Fruit fly (Drosophila melanogaster) whole organism, embryonic: ENCODE results near the gene CG13659.

Experiments
- Bgb ChIP-seq: fragments of 200-800 bp; sonication (Bioruptor generic); IDR thresholded peaks from 2 replicates; pipeline ENCODE4 v1.3.6; 2022; ENCODE audit warnings: missing biosample characterization, missing genetic modification characterization; ENCODE audit not compliant: partially characterized antibody
- BtbVII ChIP-seq: fragments of 200-800 bp; sonication (Bioruptor generic); optimal IDR thresholded peaks from 3 replicates; lab custom pipeline; 2017; ENCODE audit warnings: missing biosample characterization, mild to moderate bottlenecking, missing genetic modification characterization
- CG10565 ChIP-seq: fragments of 200-800 bp; sonication (Bioruptor generic); optimal IDR thresholded peaks from 3 replicates; lab custom pipeline; 2016; ENCODE audit warnings: missing biosample characterization, mild to moderate bottlenecking, missing genetic modification characterization
- CG12219 ChIP-seq: fragments of 200-800 bp; sonication (Bioruptor generic); optimal IDR thresholded peaks from 3 replicates; lab custom pipeline; 2018; ENCODE audit warnings: missing biosample characterization, mild to moderate bottlenecking, missing genetic modification characterization
- CG12299 ChIP-seq: fragments of 200-800 bp; sonication (Bioruptor generic); optimal IDR thresholded peaks from 2 replicates; lab custom pipeline; 2018; ENCODE audit warnings: missing biosample characterization, mild to moderate bottlenecking, missing genetic modification characterization
- CG17385 ChIP-seq: fragments of 200-800 bp; sonication (Bioruptor generic); optimal IDR thresholded peaks from 3 replicates; lab custom pipeline; 2018; ENCODE audit warnings: missing biosample characterization, mild to moderate bottlenecking, missing genetic modification characterization
- CG1832 ChIP-seq: fragments of 200-800 bp; sonication (Bioruptor generic); optimal IDR thresholded peaks from 2 replicates; lab custom pipeline; 2017; ENCODE audit warnings: missing biosample characterization, mild to moderate bottlenecking, missing genetic modification characterization, inconsistent platforms
- CG18476 ChIP-seq: fragments of 200-800 bp; sonication (Bioruptor generic); optimal IDR thresholded peaks from 2 replicates; lab custom pipeline; 2016; ENCODE audit warnings: missing biosample characterization, mild to moderate bottlenecking, missing genetic modification characterization
- CG18619 ChIP-seq: fragments of 200-800 bp; sonication (Bioruptor generic); optimal IDR thresholded peaks from 3 replicates; lab custom pipeline; 2017; ENCODE audit warnings: missing biosample characterization, mild to moderate bottlenecking, missing genetic modification characterization
- CG2202 ChIP-seq: fragments of 200-800 bp; sonication (Bioruptor generic); optimal IDR thresholded peaks from 2 replicates; lab custom pipeline; 2018; ENCODE audit warnings: missing biosample characterization, mild to moderate bottlenecking, missing genetic modification characterization
- CG2678 ChIP-seq: fragments of 200-800 bp; sonication (Bioruptor generic); optimal IDR thresholded peaks from 3 replicates; lab custom pipeline; 2019; ENCODE audit warnings: missing biosample characterization, mild to moderate bottlenecking, missing genetic modification characterization, moderate library complexity
- CG2875 ChIP-seq: fragments of 200-800 bp; sonication (Bioruptor generic); optimal IDR thresholded peaks from 2 replicates; lab custom pipeline; 2017; ENCODE audit warnings: missing biosample characterization, mild to moderate bottlenecking, missing genetic modification characterization, missing genetic modification reagents
- CG32772 ChIP-seq: fragments of 200-800 bp; sonication (Bioruptor generic); IDR thresholded peaks from 2 replicates; pipeline ENCODE4 v1.3.6; 2022; ENCODE audit warnings: missing biosample characterization, missing genetic modification characterization
- CG33557 ChIP-seq: fragments of 200-800 bp; sonication (Bioruptor generic); optimal IDR thresholded peaks from 2 replicates; lab custom pipeline; 2019; ENCODE audit warnings: missing biosample characterization, mild to moderate bottlenecking, missing genetic modification characterization, moderate library complexity
- CG34224 ChIP-seq: fragments of 200-800 bp; sonication (Bioruptor generic); IDR thresholded peaks from 3 replicates; pipeline ENCODE4 v1.3.6; 2022; ENCODE audit warnings: missing biosample characterization, missing genetic modification characterization; ENCODE audit not compliant: partially characterized antibody
- CG34422 ChIP-seq: fragments of 200-800 bp; sonication (Bioruptor generic); IDR thresholded peaks from 3 replicates; pipeline ENCODE4 v1.3.6; 2022; ENCODE audit warnings: missing biosample characterization, missing genetic modification characterization
- CG3726 ChIP-seq: fragments of 200-800 bp; sonication (Bioruptor generic); IDR thresholded peaks from 3 replicates; pipeline ENCODE4, ENCODE4 v1.3.6; 2022; ENCODE audit warnings: missing biosample characterization, missing genetic modification characterization
- CG42726 ChIP-seq: fragments of 200-800 bp; sonication (Bioruptor generic); IDR thresholded peaks from 2 replicates; pipeline ENCODE4 v1.3.6; 2022; ENCODE audit warnings: missing biosample characterization, missing genetic modification characterization; ENCODE audit not compliant: partially characterized antibody
- CG4328 ChIP-seq: fragments of 200-800 bp; sonication (Bioruptor generic); optimal IDR thresholded peaks from 3 replicates; lab custom pipeline; 2017; ENCODE audit warnings: missing biosample characterization, missing genetic modification reagents, missing genetic modification characterization
- CG4360 ChIP-seq: fragments of 200-800 bp; sonication (Bioruptor generic); IDR thresholded peaks from 2 replicates; pipeline ENCODE4 v1.3.6; 2022; ENCODE audit warnings: missing biosample characterization, missing genetic modification characterization
- CG6272 ChIP-seq: fragments of 200-800 bp; sonication (Bioruptor generic); IDR thresholded peaks from 2 replicates; pipeline ENCODE4 v1.3.6; 2022; ENCODE audit warnings: missing biosample characterization, missing genetic modification characterization
- CG7372 ChIP-seq: fragments of 200-800 bp; sonication (Bioruptor generic); IDR thresholded peaks from 2 replicates; pipeline ENCODE4 v1.3.6; 2022; ENCODE audit warnings: missing biosample characterization, missing genetic modification characterization
- CG8290 ChIP-seq, 3 experiments: fragments of 200-800 bp; sonication (Bioruptor generic); optimal IDR thresholded peaks; 2 replicates each; lab custom pipeline; 2016 to 2019; ENCODE audit warnings: missing biosample characterization in 3 of 3, missing genetic modification characterization in 3 of 3, mild to moderate bottlenecking in 2 of 3, moderate library complexity in 1 of 3
- CG8388 ChIP-seq: fragments of 200-800 bp; sonication (Bioruptor generic); optimal IDR thresholded peaks from 2 replicates; lab custom pipeline; 2019; ENCODE audit warnings: missing biosample characterization, mild to moderate bottlenecking, missing genetic modification characterization, moderate library complexity
- CG8765 ChIP-seq: fragments of 200-800 bp; sonication (Bioruptor generic); IDR thresholded peaks from 2 replicates; pipeline ENCODE4 v1.3.6; 2022; ENCODE audit warnings: missing biosample characterization, missing genetic modification characterization
- CoRest ChIP-seq: fragments of 200-800 bp; sonication (Bioruptor generic); optimal IDR thresholded peaks from 3 replicates; lab custom pipeline; 2018; ENCODE audit warnings: missing biosample characterization, mild to moderate bottlenecking, missing genetic modification characterization, moderate library complexity
- Dip3 ChIP-seq: fragments of 200-800 bp; sonication (Bioruptor generic); optimal IDR thresholded peaks from 3 replicates; lab custom pipeline; 2016; ENCODE audit warnings: missing biosample characterization, missing genetic modification characterization
- Drgx ChIP-seq: fragments of 200-800 bp; sonication (Bioruptor generic); IDR thresholded peaks from 2 replicates; pipeline ENCODE4 v1.3.6; 2022; ENCODE audit warnings: missing biosample characterization, missing genetic modification characterization
- Gug ChIP-seq: fragments of 200-800 bp; sonication (Bioruptor generic); IDR thresholded peaks from 4 replicates; pipeline ENCODE4 v1.3.6; 2022; ENCODE audit warnings: missing biosample characterization, missing genetic modification characterization
- Jarid2 ChIP-seq: fragments of 200-800 bp; sonication (Bioruptor generic); optimal IDR thresholded peaks from 3 replicates; lab custom pipeline; 2017; ENCODE audit warnings: mild to moderate bottlenecking, missing biosample characterization, missing genetic modification reagents, missing genetic modification characterization
- Lhr ChIP-seq: fragments of 200-800 bp; sonication (Bioruptor generic); optimal IDR thresholded peaks from 3 replicates; lab custom pipeline; 2017; ENCODE audit warnings: mild to moderate bottlenecking, missing biosample characterization, missing genetic modification reagents, missing genetic modification characterization
- NFAT ChIP-seq: fragments of 200-800 bp; sonication (Bioruptor generic); IDR thresholded peaks from 2 replicates; pipeline ENCODE4 v1.3.6; 2022; ENCODE audit warnings: missing biosample characterization, missing genetic modification characterization
- Nf-YA ChIP-seq: fragments of 200-800 bp; sonication (Bioruptor generic); IDR thresholded peaks from 2 replicates; pipeline ENCODE4 v1.3.6; 2022; ENCODE audit warnings: missing biosample characterization, missing genetic modification characterization
- Taf1 ChIP-seq: fragments of 200-800 bp; sonication (Bioruptor generic); IDR thresholded peaks from 2 replicates; pipeline ENCODE4 v1.3.6; 2022; ENCODE audit warnings: missing biosample characterization, missing genetic modification characterization
- ato ChIP-seq: fragments of 200-800 bp; sonication (Bioruptor generic); IDR thresholded peaks from 2 replicates; pipeline ENCODE4 v1.3.6; 2022; ENCODE audit warnings: missing biosample characterization, missing genetic modification characterization; ENCODE audit not compliant: partially characterized antibody
- caup ChIP-seq: fragments of 200-800 bp; sonication (Bioruptor generic); optimal IDR thresholded peaks from 3 replicates; lab custom pipeline; 2017; ENCODE audit warnings: missing biosample characterization, mild to moderate bottlenecking, missing genetic modification characterization, moderate library complexity; ENCODE audit not compliant: severe bottlenecking
- croc ChIP-seq: fragments of 200-800 bp; sonication (Bioruptor generic); conservative IDR thresholded peaks from 3 replicates; pipeline ENCODE4 v1.3.6; 2022; ENCODE audit warnings: missing biosample characterization, missing genetic modification characterization
- cwo ChIP-seq: fragments of 200-800 bp; sonication (Bioruptor generic); optimal IDR thresholded peaks from 3 replicates; lab custom pipeline; 2017; ENCODE audit warnings: missing biosample characterization, missing genetic modification characterization, mild to moderate bottlenecking, moderate library complexity, missing genetic modification reagents
- dati ChIP-seq: fragments of 200-800 bp; sonication (Bioruptor generic); IDR thresholded peaks from 2 replicates; pipeline ENCODE4 v1.3.6; 2022; ENCODE audit warnings: missing biosample characterization, missing genetic modification characterization
- dmrt11E ChIP-seq: fragments of 200-800 bp; sonication (Bioruptor generic); optimal IDR thresholded peaks from 3 replicates; lab custom pipeline; 2018; ENCODE audit warnings: missing biosample characterization, mild to moderate bottlenecking, missing genetic modification characterization, moderate library complexity
- esg ChIP-seq: fragments of 200-800 bp; sonication (Bioruptor generic); conservative IDR thresholded peaks from 2 replicates; pipeline ENCODE4 v1.3.6; 2022; ENCODE audit warnings: missing biosample characterization, missing genetic modification characterization
- exex ChIP-seq: fragments of 200-800 bp; sonication (Bioruptor generic); optimal IDR thresholded peaks from 4 replicates; lab custom pipeline; 2018; ENCODE audit warnings: missing biosample characterization, mild to moderate bottlenecking, missing genetic modification characterization, moderate library complexity
- lbe ChIP-seq: fragments of 200-800 bp; sonication (Bioruptor generic); optimal IDR thresholded peaks from 2 replicates; lab custom pipeline; 2016; ENCODE audit warnings: missing biosample characterization, mild to moderate bottlenecking, missing genetic modification characterization
- pb ChIP-seq: fragments of 200-800 bp; sonication (Bioruptor generic); optimal IDR thresholded peaks from 3 replicates; lab custom pipeline; 2016; ENCODE audit warnings: missing biosample characterization, missing genetic modification characterization
- scrt ChIP-seq: fragments of 200-800 bp; sonication (Bioruptor generic); optimal IDR thresholded peaks from 2 replicates; lab custom pipeline; 2018; ENCODE audit warnings: missing biosample characterization, mild to moderate bottlenecking, missing genetic modification characterization, moderate library complexity
- slou ChIP-seq: fragments of 200-800 bp; sonication (Bioruptor generic); optimal IDR thresholded peaks from 3 replicates; lab custom pipeline; 2016; ENCODE audit warnings: missing biosample characterization, missing genetic modification characterization
- usp ChIP-seq: fragments of >200 bp; optimal IDR thresholded peaks from 2 replicates; lab custom pipeline; 2017; ENCODE audit warnings: missing biosample characterization, missing genetic modification characterization
- wdn ChIP-seq: fragments of 200-800 bp; sonication (Bioruptor generic); IDR thresholded peaks from 2 replicates; pipeline ENCODE4 v1.3.6; 2022; ENCODE audit warnings: missing biosample characterization, missing genetic modification characterization

The CG13659 gene

DNA sequence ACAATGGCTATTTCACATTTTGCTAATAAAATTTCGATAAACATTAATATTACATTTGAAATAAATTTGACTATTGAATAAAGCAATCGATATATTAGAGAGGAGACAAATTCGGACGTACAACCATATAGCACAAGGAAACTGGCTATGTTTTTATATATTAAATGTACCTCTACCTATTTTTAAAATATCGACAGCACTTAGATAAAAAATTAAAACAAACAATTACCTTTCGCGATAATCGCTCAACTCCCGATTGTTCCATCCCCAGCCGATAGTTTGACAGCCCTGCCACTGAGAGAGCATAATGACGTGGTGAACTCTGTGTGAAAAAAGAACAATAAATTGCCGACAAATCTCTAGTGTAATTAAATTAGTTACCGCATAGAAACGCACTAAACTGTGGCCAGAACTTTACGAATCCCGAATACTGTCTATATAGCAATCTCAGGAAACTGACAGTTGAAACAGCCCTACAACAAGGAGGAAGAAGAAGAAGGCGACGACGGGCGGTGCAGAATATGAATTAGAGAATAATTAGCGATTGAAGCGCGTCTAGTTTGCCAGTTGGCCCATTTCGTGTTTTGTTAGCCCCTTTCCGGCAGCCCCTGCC is 42.0 kb upstream of the CG13659 start, which contains the start of gene CG11857 (continued):
- TF ChIP-seq CG2678 (tag; lab: Kevin White, UChicago): peak; percentile 98
- peak; percentile 94 for TF ChIP-seq CG17385 (GFP tag; lab: Kevin White, UChicago)
- TF ChIP-seq scrt (GFP tag; lab: Kevin White, UChicago): peak; percentile 87
- peak; percentile 99 for TF ChIP-seq esg
- peak; percentile 92 for TF ChIP-seq CG12219
- peak; percentile 75 for TF ChIP-seq CG4360
- peak; percentile 90 for TF ChIP-seq cwo (GFP tag; lab: Kevin White, UChicago)
- peak; percentile 92 for TF ChIP-seq Lhr (GFP tag; lab: Kevin White, UChicago)
- TF ChIP-seq CG18476: peak; percentile 97
- TF ChIP-seq usp (GFP tag; lab: Kevin White, UChicago): no peak
- peak; percentile 91 for TF ChIP-seq CG4328 (GFP tag; lab: Kevin White, UChicago)
- TF ChIP-seq CG34422 (GFP tag; lab: Robert Waterston, UW): peak; percentile 100
- peak; percentile 98 for TF ChIP-seq dmrt11E (tag; lab: Kevin White, UChicago)
- peak; percentile 96 for TF ChIP-seq CG33557 (GFP tag; lab: Kevin White, UChicago)
- TF ChIP-seq ato: peak; percentile 96
- peak; percentile 98 for TF ChIP-seq CG42726 (GFP tag; lab: Robert Waterston, UW)
- TF ChIP-seq CoRest (tag; lab: Kevin White, UChicago): peak; percentile 99
- TF ChIP-seq Bgb: peak; percentile 99
- TF ChIP-seq wdn (GFP tag; lab: Robert Waterston, UW): peak; percentile 97
- peak; percentile 97 for TF ChIP-seq Taf1 (GFP tag; lab: Robert Waterston, UW)
- TF ChIP-seq CG8388 (GFP tag; lab: Kevin White, UChicago): peak; percentile 95
- peak; percentile 92 for TF ChIP-seq pb (GFP tag; lab: Kevin White, UChicago)
- TF ChIP-seq NFAT (GFP tag; lab: Robert Waterston, UW): peak; percentile 99
- peak; percentile 100 for TF ChIP-seq CG34224 (GFP tag; lab: Robert Waterston, UW)
- TF ChIP-seq CG8765: peak; percentile 98
- TF ChIP-seq CG32772 (GFP tag; lab: Robert Waterston, UW): peak; percentile 99
- TF ChIP-seq CG2875 (GFP tag; lab: Kevin White, UChicago): peak; percentile 90
- peak; percentile 95 for TF ChIP-seq CG12299 (tag; lab: Kevin White, UChicago)
- TF ChIP-seq slou (GFP tag; lab: Kevin White, UChicago): peak; percentile 98
- peak; percentile 97 for TF ChIP-seq CG18619 (GFP tag; lab: Kevin White, UChicago)
- peak; percentile 99 for TF ChIP-seq CG7372 (GFP tag; lab: Robert Waterston, UW)
- peak; percentile 95 for TF ChIP-seq dati (GFP tag; lab: Robert Waterston, UW)
- peak; percentile 96 for TF ChIP-seq Drgx (GFP tag; lab: Robert Waterston, UW)
- TF ChIP-seq CG10565 (GFP tag; lab: Kevin White, UChicago): peak; percentile 91
- TF ChIP-seq caup (GFP tag; lab: Kevin White, UChicago): peak; percentile 97
- peak; percentile 84 for TF ChIP-seq Jarid2 (GFP tag; lab: Kevin White, UChicago)
- TF ChIP-seq Nf-YA (GFP tag; lab: Robert Waterston, UW): peak; percentile 96
- no peak for TF ChIP-seq CG1832 (GFP tag; lab: Kevin White, UChicago)
- TF ChIP-seq croc (GFP tag; lab: Robert Waterston, UW): peak; percentile 98
- peak; percentile 95 for TF ChIP-seq CG2202
- TF ChIP-seq CG8290 (GFP tag; optimal IDR thresholded peaks at IDR 0.05; lab: Kevin White, UChicago): peak; percentile 98
- peak; percentile 90 to 97 for TF ChIP-seq CG8290 (tag; optimal IDR thresholded peaks at IDR 0.05; lab: Kevin White, UChicago)
- peak; percentile 89 for TF ChIP-seq exex (tag; lab: Kevin White, UChicago)
- peak; percentile 96 for TF ChIP-seq CG3726 (GFP tag; lab: Robert Waterston, UW)
- peak; percentile 97 for TF ChIP-seq Dip3 (GFP tag; lab: Kevin White, UChicago)
- TF ChIP-seq Gug (GFP tag; lab: Robert Waterston, UW): peak; percentile 99
- peak; percentile 91 for TF ChIP-seq BtbVII
- TF ChIP-seq CG6272 (GFP tag; lab: Robert Waterston, UW): peak; percentile 99
- peak; percentile 96 for TF ChIP-seq lbe (GFP tag; lab: Kevin White, UChicago)
